ENCODE assay signal across 3 fruit fly cellular contexts in the genomic region with DNA sequence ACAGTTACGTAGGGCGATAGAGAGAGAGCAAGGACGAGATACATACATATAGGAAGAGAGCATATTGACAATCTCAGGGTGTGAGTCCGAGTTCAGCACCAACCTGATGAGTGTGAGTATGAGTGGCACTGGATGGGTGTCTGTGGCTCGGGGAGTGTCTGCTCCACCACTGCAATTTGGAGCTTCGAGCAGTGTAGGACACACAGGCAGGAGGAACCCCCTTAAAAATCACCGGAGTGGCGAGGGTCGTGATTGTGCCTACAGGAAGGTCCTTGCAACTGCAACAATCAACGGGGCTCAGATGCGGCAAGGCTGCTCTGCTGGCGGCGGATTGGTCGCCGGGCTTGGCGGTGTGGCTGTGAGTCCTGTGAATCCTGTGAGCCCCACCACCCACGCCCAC.
TF ChIP-seq lines count a peak whose summit lies in the region.

No protein-coding gene starts in this region.

- no peak for TF ChIP-seq CTCF in whole organism, embryonic (GFP tag; optimal IDR thresholded peaks at IDR 0.05; lab: Kevin White, UChicago)

TF ChIP-seq in whole organism, embryonic, 481 proteins besides CTCF, POLR2A, EP300 and RAD21:
- peak; percentile 15 to 22 for TF ChIP-seq Trl (optimal IDR thresholded peaks at IDR 0.05; lab: Kevin White, UChicago)
- TF ChIP-seq Trl (GFP tag; optimal IDR thresholded peaks at IDR 0.05; lab: Kevin White, UChicago), result no peak
- TF ChIP-seq CG3163 (GFP tag; optimal IDR thresholded peaks at IDR 0.05; lab: Kevin White, UChicago), result no peak
TF ChIP-seq in whole organism, embryonic: peak in this region for 1.

TF ChIP-seq in whole organism, prepupa, 60 proteins besides CTCF, POLR2A, EP300 and RAD21:
- TF ChIP-seq CG7368 (GFP tag; optimal IDR thresholded peaks at IDR 0.05; lab: Kevin White, UChicago) (peak; percentile 62), CG6163 (GFP tag; IDR thresholded peaks at IDR 0.05; lab: Robert Waterston, UW) (0 out of 3 replicates have a peak, but pooled peaks have one; percentile 8), CG8319 (GFP tag; optimal IDR thresholded peaks at IDR 0.05; lab: Kevin White, UChicago) (no peak)

TF ChIP-seq in whole organism, pupa, 21 proteins besides CTCF, POLR2A, EP300 and RAD21:
- peak; percentile 52 for TF ChIP-seq CG13204 (GFP tag; optimal IDR thresholded peaks at IDR 0.05; lab: Kevin White, UChicago)
- TF ChIP-seq CG17806 (tag; optimal IDR thresholded peaks at IDR 0.05; lab: Kevin White, UChicago), result no peak
